Worm (Caenorhabditis elegans): ENCODE data around the gene clc-26.

DNA sequence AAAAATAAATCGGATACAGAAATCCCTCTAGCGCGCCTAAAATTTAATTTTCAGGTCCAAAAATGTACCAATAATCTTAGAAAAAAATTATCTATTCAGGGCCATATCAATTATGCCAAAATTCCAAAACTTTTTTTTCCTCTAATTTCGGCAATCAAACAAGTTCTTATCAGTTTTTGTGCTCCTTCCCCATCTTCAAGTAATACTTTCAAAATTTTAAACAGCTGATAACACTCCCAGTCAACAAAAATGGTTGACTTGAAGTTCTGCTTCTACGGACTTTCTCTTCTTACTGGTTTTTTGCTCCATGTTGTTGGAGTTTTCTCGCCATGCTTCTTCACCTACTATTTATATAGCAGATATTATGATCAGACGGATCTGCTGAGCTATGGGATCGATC, 10.1 kb downstream of the clc-26 start, which contains the start of gene clc-23:
- TF ChIP-seq pag-3 (tag; optimal IDR thresholded peaks at IDR 0.05; ENCODE audit: borderline replicate concordance, insufficient read depth) (no peak), fkh-10 (GFP tag; optimal IDR thresholded peaks at IDR 0.05) (no peak)

All from whole organism, L1 larva.